Worm (Caenorhabditis elegans): Measurements from ENCODE around the gene pmp-2.

- TF ChIP-seq jun-1 (tag; optimal IDR thresholded peaks at IDR 0.05), result no peak
- no peak for TF ChIP-seq nhr-237 (tag; optimal IDR thresholded peaks at IDR 0.05)
- no peak for TF ChIP-seq aha-1 (tag; optimal IDR thresholded peaks at IDR 0.05)
- TF ChIP-seq mdl-1 (tag; optimal IDR thresholded peaks at IDR 0.05), result no peak
- no peak for TF ChIP-seq pax-3 (tag; optimal IDR thresholded peaks at IDR 0.05)
- no peak for TF ChIP-seq snpc-4 (tag; optimal IDR thresholded peaks at IDR 0.05)
- TF ChIP-seq dsc-1 (tag; optimal IDR thresholded peaks at IDR 0.05), result no peak
- no peak for TF ChIP-seq lir-3 (tag; optimal IDR thresholded peaks at IDR 0.05; ENCODE audit: poor library complexity)
- TF ChIP-seq nhr-76 (tag; optimal IDR thresholded peaks at IDR 0.05), result no peak
- no peak for TF ChIP-seq pag-3 (tag; optimal IDR thresholded peaks at IDR 0.05; ENCODE audit: borderline replicate concordance, insufficient read depth)
- no peak for TF ChIP-seq rnt-1 (tag; optimal IDR thresholded peaks at IDR 0.05)
Observed at ce11 chrII:6926054-6926453, 38.4 kb upstream of the pmp-2 start.
